Fruit fly (Drosophila melanogaster) whole organism, wandering third instar larva: ENCODE results near the gene eIF3f1.

Experiments
- Abd-B ChIP-seq: fragments of >200 bp; optimal IDR thresholded peaks from 2 replicates; lab custom pipeline; 2017; ENCODE audit warnings: missing biosample characterization, missing genetic modification characterization
- CG32264 ChIP-seq: fragments of 200-800 bp; sonication (Bioruptor generic); optimal IDR thresholded peaks from 2 replicates; lab custom pipeline; 2016; ENCODE audit warnings: missing biosample characterization, missing genetic modification characterization
- CG9705 ChIP-seq: fragments of 200-800 bp; sonication (Bioruptor generic); optimal IDR thresholded peaks from 2 replicates; lab custom pipeline; 2018; ENCODE audit warnings: missing biosample characterization, mild to moderate bottlenecking, missing genetic modification characterization
- CrebA ChIP-seq: fragments of 200-800 bp; sonication (Bioruptor generic); optimal IDR thresholded peaks from 2 replicates; lab custom pipeline; 2016; ENCODE audit warnings: missing biosample characterization, mild to moderate bottlenecking, missing genetic modification characterization, borderline replicate concordance
- Dfd ChIP-seq: fragments of >200 bp; optimal IDR thresholded peaks from 2 replicates; lab custom pipeline; 2017; ENCODE audit warnings: missing biosample characterization, missing genetic modification characterization
- Dif ChIP-seq: fragments of 200-275, 200-300 bp; sonication (Bioruptor generic); optimal IDR thresholded peaks from 2 replicates; lab custom pipeline; 2018; ENCODE audit warnings: missing biosample characterization, missing genetic modification characterization; ENCODE audit not compliant: partially characterized antibody
- GATAd ChIP-seq: sonication (Bioruptor generic); optimal IDR thresholded peaks from 2 replicates; lab custom pipeline; 2016; ENCODE audit warnings: missing biosample characterization, missing genetic modification characterization
- HLH106 ChIP-seq: fragments of 200-800 bp; optimal IDR thresholded peaks from 3 replicates; lab custom pipeline; 2019; ENCODE audit warnings: missing biosample characterization, mild to moderate bottlenecking, missing genetic modification characterization, moderate library complexity
- Hnf4 ChIP-seq: fragments of 200-800 bp; sonication (Bioruptor generic); optimal IDR thresholded peaks from 2 replicates; lab custom pipeline; 2016; ENCODE audit warnings: missing biosample characterization, mild to moderate bottlenecking, missing genetic modification characterization
- Hr83 ChIP-seq: fragments of 200-300 bp; sonication (Bioruptor generic); optimal IDR thresholded peaks from 2 replicates; lab custom pipeline; 2016; ENCODE audit warnings: missing biosample characterization, mild to moderate bottlenecking, missing genetic modification characterization, moderate library complexity; ENCODE audit not compliant: poor library complexity, severe bottlenecking
- Jra ChIP-seq: sonication (Bioruptor generic); optimal IDR thresholded peaks from 2 replicates; lab custom pipeline; 2016; ENCODE audit warnings: missing biosample characterization, missing genetic modification characterization
- Mio ChIP-seq: sonication (Bioruptor generic); optimal IDR thresholded peaks from 2 replicates; lab custom pipeline; 2016; ENCODE audit warnings: missing biosample characterization, missing genetic modification characterization
- N ChIP-seq: fragments of >200 bp; optimal IDR thresholded peaks from 2 replicates; lab custom pipeline; 2018; ENCODE audit warnings: missing biosample characterization, missing external identifiers, missing genetic modification characterization
- OdsH ChIP-seq: fragments of 200-800 bp; sonication (Bioruptor generic); optimal IDR thresholded peaks from 2 replicates; lab custom pipeline; 2016; ENCODE audit warnings: missing biosample characterization, mild to moderate bottlenecking, missing genetic modification characterization
- Rel ChIP-seq, 2 experiments: fragments of 200-800 bp; sonication (Bioruptor generic) in 1 of 2; optimal IDR thresholded peaks; 2 replicates in 1 of 2; 3 replicates in 1 of 2; lab custom pipeline; 2016 to 2019; ENCODE audit warnings: mild to moderate bottlenecking in 2 of 2, missing biosample characterization in 2 of 2, missing genetic modification characterization in 2 of 2, moderate library complexity in 1 of 2
- Sp1 ChIP-seq: fragments of 200-800 bp; sonication (Bioruptor generic); optimal IDR thresholded peaks from 3 replicates; lab custom pipeline; 2019; ENCODE audit warnings: missing biosample characterization, mild to moderate bottlenecking, missing genetic modification characterization, moderate library complexity
- Vsx2 ChIP-seq: fragments of 200-300, 225-300 bp; sonication (Bioruptor generic); optimal IDR thresholded peaks from 2 replicates; lab custom pipeline; 2018; ENCODE audit warnings: missing biosample characterization, missing genetic modification characterization; ENCODE audit not compliant: partially characterized antibody
- br ChIP-seq: fragments of 200-800 bp; sonication (Bioruptor generic); optimal IDR thresholded peaks from 2 replicates; lab custom pipeline; 2016; ENCODE audit warnings: missing biosample characterization, missing genetic modification characterization
- brk ChIP-seq: fragments of 200-800 bp; sonication (Bioruptor generic); optimal IDR thresholded peaks from 2 replicates; lab custom pipeline; 2016; ENCODE audit warnings: missing biosample characterization, mild to moderate bottlenecking, missing genetic modification characterization
- dl ChIP-seq, 2 experiments: fragments of 175-275, 200-275 bp in 1 of 2; fragments of 200-275 bp in 1 of 2; sonication (Bioruptor generic); optimal IDR thresholded peaks; lab custom pipeline; 2018; ENCODE audit warnings: mild to moderate bottlenecking in 2 of 2, missing biosample characterization in 2 of 2, missing genetic modification characterization in 2 of 2, moderate library complexity in 2 of 2; ENCODE audit not compliant: partially characterized antibody in 2 of 2, insufficient read depth in 1 of 2
- dsf ChIP-seq: sonication (Bioruptor generic); optimal IDR thresholded peaks from 2 replicates; lab custom pipeline; 2016; ENCODE audit warnings: missing biosample characterization, missing genetic modification characterization, borderline replicate concordance
- ey ChIP-seq: fragments of 200-800 bp; sonication (Bioruptor generic); optimal IDR thresholded peaks from 2 replicates; lab custom pipeline; 2016; ENCODE audit warnings: missing biosample characterization, missing genetic modification characterization
- foxo ChIP-seq, 2 experiments: fragments of 200-800 bp; sonication (Bioruptor generic); optimal IDR thresholded peaks; 2 replicates in 1 of 2; 3 replicates in 1 of 2; lab custom pipeline; 2016 to 2017; ENCODE audit warnings: missing biosample characterization in 2 of 2, missing genetic modification characterization in 2 of 2
- fru ChIP-seq: fragments of 200-800 bp; sonication (Bioruptor generic); optimal IDR thresholded peaks from 3 replicates; lab custom pipeline; 2016; ENCODE audit warnings: missing biosample characterization, mild to moderate bottlenecking, missing genetic modification characterization
- h ChIP-seq: fragments of 200-800 bp; sonication (Bioruptor generic); optimal IDR thresholded peaks from 3 replicates; lab custom pipeline; 2016; ENCODE audit warnings: missing biosample characterization, mild to moderate bottlenecking, missing genetic modification characterization
- jim ChIP-seq: fragments of 175-275, 200-325 bp; sonication (Bioruptor generic); optimal IDR thresholded peaks from 2 replicates; lab custom pipeline; 2016; ENCODE audit warnings: missing biosample characterization, mild to moderate bottlenecking, missing genetic modification characterization
- lola ChIP-seq: fragments of >200 bp; optimal IDR thresholded peaks from 2 replicates; lab custom pipeline; 2017; ENCODE audit warnings: missing biosample characterization, missing genetic modification characterization
- pan ChIP-seq: fragments of >200 bp; optimal IDR thresholded peaks from 2 replicates; lab custom pipeline; 2017
- psq ChIP-seq: fragments of 200-800 bp; sonication (Bioruptor generic); optimal IDR thresholded peaks from 3 replicates; lab custom pipeline; 2017; ENCODE audit warnings: missing biosample characterization, mild to moderate bottlenecking, missing genetic modification characterization, moderate library complexity
- rgr ChIP-seq: fragments of 200-800 bp; sonication (Bioruptor generic); optimal IDR thresholded peaks from 3 replicates; lab custom pipeline; 2016; ENCODE audit warnings: missing biosample characterization, mild to moderate bottlenecking, missing genetic modification characterization
- sage ChIP-seq: fragments of 200-800 bp; sonication (Bioruptor generic); optimal IDR thresholded peaks from 2 replicates; lab custom pipeline; 2016; ENCODE audit warnings: missing biosample characterization, mild to moderate bottlenecking, missing genetic modification characterization
- sv ChIP-seq: fragments of 200-800 bp; sonication (Bioruptor generic); optimal IDR thresholded peaks from 3 replicates; lab custom pipeline; 2016; ENCODE audit warnings: missing biosample characterization, missing genetic modification characterization
- tai ChIP-seq: sonication (Bioruptor generic); optimal IDR thresholded peaks from 2 replicates; lab custom pipeline; 2016; ENCODE audit warnings: missing biosample characterization, missing genetic modification characterization
- woc ChIP-seq: sonication (Bioruptor generic); optimal IDR thresholded peaks from 2 replicates; lab custom pipeline; 2016; ENCODE audit warnings: missing biosample characterization, mild to moderate bottlenecking, missing genetic modification characterization

eIF3f1 gene

dm6 chr3R:4747292-4747691, 33.3 kb upstream of the eIF3f1 start:
- TF ChIP-seq CrebA (no peak), Vsx2 (GFP tag; lab: Kevin White, UChicago) (no peak), Hnf4 (no peak), pan (lab: Kevin White, UChicago) (no peak), h (no peak), jim (no peak)
- TF ChIP-seq, all 38 proteins: peak for 0

DNA sequence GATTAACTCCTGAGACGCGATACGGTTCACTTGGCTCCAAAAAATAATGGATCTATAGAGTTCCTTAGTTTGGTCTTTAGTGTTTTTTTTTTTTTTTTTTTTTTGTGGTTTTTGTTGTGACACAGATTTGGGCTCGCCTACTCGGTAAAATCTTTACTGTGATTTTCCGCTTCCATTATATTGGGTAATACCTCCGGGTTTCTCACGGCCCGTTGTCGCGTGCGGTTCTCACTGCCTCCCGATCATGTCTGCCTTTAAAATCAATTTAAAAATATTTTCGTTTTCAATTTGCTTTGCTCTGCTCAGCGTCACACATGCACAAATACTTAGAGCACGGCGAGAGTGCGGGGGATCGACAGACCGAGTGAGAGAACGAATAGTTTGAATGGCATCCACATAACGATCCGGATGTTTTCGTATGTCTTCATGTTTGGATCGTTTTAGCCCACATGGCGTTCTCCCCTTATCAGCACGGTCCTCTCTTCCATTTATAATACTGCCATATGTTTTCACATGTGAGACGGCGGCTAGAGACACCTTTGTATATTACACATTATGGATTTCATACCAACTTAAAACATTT, 32.3 kb upstream of the eIF3f1 start:
- TF ChIP-seq GATAd (GFP tag; lab: Kevin White, UChicago) (no peak), sage (GFP tag; lab: Kevin White, UChicago) (no peak), Abd-B (GFP tag; lab: Kevin White, UChicago) (no peak), CG9705 (GFP tag; lab: Kevin White, UChicago) (no peak), psq (no peak), CG32264 (no peak)

dm6 chr3R:4745544-4745943, 31.6 kb upstream of the eIF3f1 start:
- TF ChIP-seq Dfd (GFP tag; lab: Kevin White, UChicago) (peak; percentile 80), h (no peak)

- TF ChIP-seq Sp1: peak; percentile 13
- peak; percentile 60 for TF ChIP-seq Dif (GFP tag; lab: Kevin White, UChicago)
- TF ChIP-seq br (GFP tag; lab: Kevin White, UChicago): no peak
- TF ChIP-seq dl (GFP tag; optimal IDR thresholded peaks at IDR 0.05; lab: Kevin White, UChicago; ENCODE audit: insufficient read depth in 1 of 2, partially characterized antibody in 2 of 2): peak; percentile 36 to 44
- no peak for TF ChIP-seq psq
- no peak for TF ChIP-seq woc (GFP tag; lab: Kevin White, UChicago)
- TF ChIP-seq sage (GFP tag; lab: Kevin White, UChicago): peak; percentile 54
- no peak for TF ChIP-seq GATAd (GFP tag; lab: Kevin White, UChicago)
Observed at dm6 chr3R:4740592-4741500, 26.9 kb upstream of the eIF3f1 start.

DNA sequence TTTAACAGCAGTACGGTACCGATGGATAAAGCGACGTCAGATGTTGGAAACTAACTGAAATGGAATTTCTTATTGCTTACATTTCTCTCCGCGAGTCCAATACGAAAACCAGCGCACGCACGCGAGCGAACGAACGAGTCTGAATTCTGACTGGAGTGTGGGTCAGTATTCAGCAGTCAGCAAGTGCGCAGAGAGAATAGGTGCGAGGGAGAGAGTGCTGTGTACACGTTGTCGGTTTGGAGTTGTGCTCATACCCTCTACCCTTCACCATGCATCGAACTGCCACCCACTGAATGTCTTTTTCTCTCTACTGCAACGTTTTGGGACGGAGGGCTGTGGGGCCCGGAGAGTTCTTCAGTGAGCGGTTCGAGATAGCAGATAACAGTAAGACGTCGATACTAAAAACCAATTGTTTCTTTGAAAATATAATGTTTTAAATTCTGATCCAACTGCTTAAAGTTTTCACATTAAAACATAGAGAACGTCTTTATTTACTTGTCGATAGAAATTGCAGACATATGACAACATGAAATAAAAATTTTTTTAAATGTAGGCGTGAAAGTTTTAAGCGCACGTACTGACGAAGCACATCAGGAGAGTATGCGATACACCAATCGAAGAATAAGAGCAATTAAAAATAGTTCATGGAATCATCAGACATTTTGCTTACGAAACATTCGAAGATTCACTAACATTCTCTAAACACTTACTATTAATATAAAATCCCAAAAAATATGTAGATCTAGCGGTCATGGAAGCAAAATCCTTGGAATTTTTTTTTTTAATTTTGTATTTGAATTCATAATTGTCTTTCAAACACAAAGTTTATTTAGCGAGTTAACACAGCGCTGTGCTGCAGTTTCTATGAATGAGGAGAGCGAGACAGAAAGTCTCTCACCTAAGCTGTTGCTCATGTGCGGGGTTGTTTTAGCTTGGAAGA, 25.8 kb upstream of the eIF3f1 start:
- TF ChIP-seq CG9705 (GFP tag; lab: Kevin White, UChicago) (peak; percentile 51), Dfd (GFP tag; lab: Kevin White, UChicago) (no peak), Rel (GFP tag; optimal IDR thresholded peaks at IDR 0.05; lab: Kevin White, UChicago) (no peak), Rel (tag; optimal IDR thresholded peaks at IDR 0.05; lab: Kevin White, UChicago) (peak; percentile 16), dl (GFP tag; optimal IDR thresholded peaks at IDR 0.05; lab: Kevin White, UChicago; ENCODE audit: insufficient read depth in 1 of 2, partially characterized antibody in 2 of 2) (peak; percentile 75 to 94), br (GFP tag; lab: Kevin White, UChicago) (peak; percentile 81), ey (GFP tag; lab: Kevin White, UChicago) (peak; percentile 84), N (GFP tag; lab: Kevin White, UChicago) (no peak), h (peak; percentile 78), dsf (GFP tag; lab: Kevin White, UChicago) (no peak), sage (GFP tag; lab: Kevin White, UChicago) (peak; percentile 1), jim (peak; percentile 85), OdsH (GFP tag; lab: Kevin White, UChicago) (peak; percentile 72), sv (GFP tag; lab: Kevin White, UChicago) (peak; percentile 88), woc (GFP tag; lab: Kevin White, UChicago) (peak; percentile 87), HLH106 (peak; percentile 71), Jra (GFP tag; lab: Kevin White, UChicago) (peak; percentile 38), Mio (GFP tag; lab: Kevin White, UChicago) (no peak), psq (peak; percentile 77), lola (GFP tag; lab: Kevin White, UChicago) (no peak), brk (no peak), Dif (GFP tag; lab: Kevin White, UChicago) (peak; percentile 94), tai (GFP tag; lab: Kevin White, UChicago) (peak; percentile 73), Hnf4 (peak; percentile 53), Sp1 (peak; percentile 66), Hr83 (GFP tag; lab: Kevin White, UChicago) (peak; percentile 94), foxo (GFP tag; optimal IDR thresholded peaks at IDR 0.05; lab: Kevin White, UChicago) (peak in 1 of 2 experiments; percentile 84), fru (GFP tag; lab: Kevin White, UChicago) (peak; percentile 82), CG32264 (no peak), rgr (peak; percentile 72), CrebA (peak; percentile 93)
